Worm (Caenorhabditis elegans): ENCODE measurements around the gene kxd-1.

Gene kxd-1

DNA sequence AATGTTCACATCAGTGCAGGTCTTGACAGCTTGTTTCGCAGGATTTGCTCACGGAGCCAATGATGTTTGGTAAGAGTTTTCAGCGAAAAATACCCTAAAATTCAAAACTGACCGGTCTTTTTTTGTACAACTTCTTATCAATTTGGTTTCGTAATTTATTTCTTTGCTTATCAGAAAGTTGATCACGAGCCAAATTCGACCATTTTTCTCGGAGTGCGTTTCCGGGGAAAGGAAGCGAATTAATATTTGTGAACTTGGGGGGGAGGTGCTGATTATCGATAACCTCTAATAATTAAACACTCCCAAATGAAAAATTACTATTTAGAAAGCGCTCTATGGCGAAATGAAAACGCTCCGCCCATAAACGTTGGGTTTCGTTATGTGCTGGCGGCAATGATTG is 34.7 kb upstream of the kxd-1 start:
- TF ChIP-seq sdc-2 (tag; optimal IDR thresholded peaks at IDR 0.05) (no peak), ztf-16 (tag; optimal IDR thresholded peaks at IDR 0.05) (no peak), dve-1 (tag; optimal IDR thresholded peaks at IDR 0.05) (no peak), hlh-13 (GFP tag; optimal IDR thresholded peaks at IDR 0.05) (no peak), fax-1 (tag; optimal IDR thresholded peaks at IDR 0.05) (no peak), pag-3 (tag; optimal IDR thresholded peaks at IDR 0.05; ENCODE audit: borderline replicate concordance) (no peak), ceh-6 (GFP tag; optimal IDR thresholded peaks at IDR 0.05) (no peak), ahr-1 (tag; optimal IDR thresholded peaks at IDR 0.05) (no peak), ceh-22 (tag; optimal IDR thresholded peaks at IDR 0.05) (no peak), ref-2 (tag; optimal IDR thresholded peaks at IDR 0.05) (no peak), nfya-1 (tag; optimal IDR thresholded peaks at IDR 0.05) (no peak), tbx-2 (tag; optimal IDR thresholded peaks at IDR 0.05) (no peak)

ce11 chrV:7187295-7187694 is 34.0 kb upstream of the kxd-1 start:
- TF ChIP-seq sox-4 (tag; optimal IDR thresholded peaks at IDR 0.05) (no peak), pha-4 (tag; optimal IDR thresholded peaks at IDR 0.05) (no peak), nfya-1 (tag; optimal IDR thresholded peaks at IDR 0.05) (no peak), hlh-6 (tag; optimal IDR thresholded peaks at IDR 0.05) (no peak), ceh-22 (tag; optimal IDR thresholded peaks at IDR 0.05) (no peak), ahr-1 (tag; optimal IDR thresholded peaks at IDR 0.05) (no peak)

- TF ChIP-seq ets-4 (tag; optimal IDR thresholded peaks at IDR 0.05): no peak
- no peak for TF ChIP-seq pqm-1 (tag; optimal IDR thresholded peaks at IDR 0.05)
- TF ChIP-seq T23F11.4 (GFP tag; optimal IDR thresholded peaks at IDR 0.05): no peak
- TF ChIP-seq tbx-7 (tag; optimal IDR thresholded peaks at IDR 0.05): no peak
- TF ChIP-seq odd-2 (tag; optimal IDR thresholded peaks at IDR 0.05): no peak
- no peak for TF ChIP-seq mec-3 (tag; optimal IDR thresholded peaks at IDR 0.05; ENCODE audit: borderline replicate concordance)
- no peak for TF ChIP-seq pha-2 (tag; optimal IDR thresholded peaks at IDR 0.05)
- TF ChIP-seq elt-4 (tag; optimal IDR thresholded peaks at IDR 0.05): no peak
- no peak for TF ChIP-seq ceh-2 (tag; optimal IDR thresholded peaks at IDR 0.05)
- no peak for TF ChIP-seq dve-1 (tag; optimal IDR thresholded peaks at IDR 0.05)
- TF ChIP-seq npax-4 (tag; optimal IDR thresholded peaks at IDR 0.05): no peak
- TF ChIP-seq pat-9 (tag; optimal IDR thresholded peaks at IDR 0.05): no peak
- TF ChIP-seq ceh-19 (GFP tag; optimal IDR thresholded peaks at IDR 0.05): no peak
- no peak for TF ChIP-seq sox-4 (tag; optimal IDR thresholded peaks at IDR 0.05)
- no peak for TF ChIP-seq ceh-18 (tag; optimal IDR thresholded peaks at IDR 0.05)
- TF ChIP-seq sox-2 (GFP tag; IDR thresholded peaks at IDR 0.05): no peak
- TF ChIP-seq ceh-48 (tag; optimal IDR thresholded peaks at IDR 0.05): no peak
Observed at ce11 chrV:7193562-7193961, 27.7 kb upstream of the kxd-1 start, which contains the start of gene F09G2.8. TSS of gene F09G2.8 (minus strand) at chrV:7193662.

DNA sequence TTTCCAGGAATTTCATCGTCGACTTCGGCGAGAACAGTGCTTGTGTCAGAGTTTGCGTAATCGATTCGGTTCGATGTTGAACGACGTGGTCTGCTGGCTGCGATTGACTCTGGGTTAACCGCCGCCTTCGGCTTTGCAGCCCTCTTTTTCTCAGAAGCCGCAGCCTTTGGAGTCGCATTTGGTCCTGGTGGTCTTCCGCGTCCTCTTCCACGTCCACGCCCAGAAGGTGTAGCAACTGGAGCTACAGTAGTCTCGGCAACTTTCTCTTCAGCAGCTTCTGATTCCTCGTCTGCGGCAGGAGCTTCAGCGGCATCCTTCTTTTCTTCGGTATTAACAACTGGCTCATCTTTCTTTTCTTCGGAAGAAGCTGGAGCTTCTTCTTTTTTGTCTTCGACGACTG is 26.5 kb upstream of the kxd-1 start:
- TF ChIP-seq unc-3 (GFP tag; conservative IDR thresholded peaks at IDR 0.05) (no peak), unc-3 (tag; optimal IDR thresholded peaks at IDR 0.05) (no peak), ceh-6 (GFP tag; optimal IDR thresholded peaks at IDR 0.05) (no peak), pqm-1 (tag; optimal IDR thresholded peaks at IDR 0.05) (no peak), eyg-1 (tag; optimal IDR thresholded peaks at IDR 0.05) (no peak), nhr-232 (tag; optimal IDR thresholded peaks at IDR 0.05) (no peak), hlh-13 (GFP tag; optimal IDR thresholded peaks at IDR 0.05) (no peak), ceh-31 (tag; optimal IDR thresholded peaks at IDR 0.05) (no peak), odd-2 (tag; optimal IDR thresholded peaks at IDR 0.05) (no peak), hlh-6 (tag; optimal IDR thresholded peaks at IDR 0.05) (no peak), pag-3 (tag; optimal IDR thresholded peaks at IDR 0.05; ENCODE audit: borderline replicate concordance) (no peak), pros-1 (tag; optimal IDR thresholded peaks at IDR 0.05) (no peak), fkh-10 (GFP tag; optimal IDR thresholded peaks at IDR 0.05) (no peak), ceh-14 (tag; optimal IDR thresholded peaks at IDR 0.05) (no peak), sox-2 (GFP tag; IDR thresholded peaks at IDR 0.05) (no peak), C08G9.2 (tag; optimal IDR thresholded peaks at IDR 0.05) (no peak), ceh-45 (GFP tag; IDR thresholded peaks at IDR 0.05) (no peak), F13H6.1 (tag; optimal IDR thresholded peaks at IDR 0.05) (no peak)
